Worm (Caenorhabditis elegans) whole organism, L4 larva: Measurements from ENCODE around the gene cav-1.

Experiments used
- R02D3.7 ChIP-seq: fragments of 150-350 bp; sonication (generic microtip); optimal IDR thresholded peaks from 3 replicates; lab custom pipeline; 2014; ENCODE audit warnings: missing biosample characterization, missing genetic modification characterization
- aha-1 ChIP-seq: fragments of 150-350 bp; peaks from one replicate; lab custom pipeline; 2014; ENCODE audit warnings: missing biosample characterization, missing genetic modification characterization
- ceh-32 ChIP-seq: sonication (generic microtip); optimal IDR thresholded peaks from 2 replicates; lab custom pipeline; 2016; ENCODE audit warnings: mild to moderate bottlenecking, missing genetic modification characterization, missing compliant biosample characterization; ENCODE audit not compliant: poor library complexity
- egl-27 ChIP-seq: sonication (generic microtip); optimal IDR thresholded peaks from 3 replicates; lab custom pipeline; 2017; ENCODE audit warnings: missing biosample characterization, missing genetic modification reagents, missing genetic modification characterization
- lin-15B ChIP-seq: fragments of 150-350 bp; sonication (generic microtip); optimal IDR thresholded peaks from 3 replicates; lab custom pipeline; 2014; ENCODE audit warnings: missing biosample characterization, missing genetic modification characterization
- zfp-2 ChIP-seq: sonication (generic microtip); optimal IDR thresholded peaks from 2 replicates; lab custom pipeline; 2016; ENCODE audit warnings: mild to moderate bottlenecking, missing genetic modification characterization, missing compliant biosample characterization

ce11 chrIV:9770798-9771197 lies 1.5 kb upstream of the cav-1 start:
- TF ChIP-seq ceh-32 (tag; lab: Kevin White, UChicago) (no peak), aha-1 (tag; lab: Kevin White, UChicago) (no peak), R02D3.7 (tag; lab: Kevin White, UChicago) (no peak), egl-27 (tag; lab: Kevin White, UChicago) (no peak), lin-15B (no peak), zfp-2 (tag; lab: Kevin White, UChicago) (no peak)
